Fruit fly (Drosophila melanogaster): ENCODE data around the gene crc.

- no peak for TF ChIP-seq CG8478 (optimal IDR thresholded peaks at IDR 0.05)
- no peak for TF ChIP-seq psq (optimal IDR thresholded peaks at IDR 0.05)
- no peak for TF ChIP-seq EcR (GFP tag; optimal IDR thresholded peaks at IDR 0.05)
- TF ChIP-seq Dll (optimal IDR thresholded peaks at IDR 0.05) = no peak
- no peak for TF ChIP-seq usp (GFP tag; optimal IDR thresholded peaks at IDR 0.05)
- TF ChIP-seq pan (optimal IDR thresholded peaks at IDR 0.05) = no peak
Measured at dm6 chr2L:21311200-21311689, 579 bp downstream of the crc start.
